Fruit fly (Drosophila melanogaster) S2 (cell line): ENCODE data around the gene Cyp12a4.

ENCODE experiments used
- CG8478 ChIP-seq: fragments of >200 bp; optimal IDR thresholded peaks from 2 replicates; lab custom pipeline; 2018
- CTCF ChIP-seq, 2 experiments: fragments of >200 bp; optimal IDR thresholded peaks; 2 replicates each; lab custom pipeline; 2018

DNA sequence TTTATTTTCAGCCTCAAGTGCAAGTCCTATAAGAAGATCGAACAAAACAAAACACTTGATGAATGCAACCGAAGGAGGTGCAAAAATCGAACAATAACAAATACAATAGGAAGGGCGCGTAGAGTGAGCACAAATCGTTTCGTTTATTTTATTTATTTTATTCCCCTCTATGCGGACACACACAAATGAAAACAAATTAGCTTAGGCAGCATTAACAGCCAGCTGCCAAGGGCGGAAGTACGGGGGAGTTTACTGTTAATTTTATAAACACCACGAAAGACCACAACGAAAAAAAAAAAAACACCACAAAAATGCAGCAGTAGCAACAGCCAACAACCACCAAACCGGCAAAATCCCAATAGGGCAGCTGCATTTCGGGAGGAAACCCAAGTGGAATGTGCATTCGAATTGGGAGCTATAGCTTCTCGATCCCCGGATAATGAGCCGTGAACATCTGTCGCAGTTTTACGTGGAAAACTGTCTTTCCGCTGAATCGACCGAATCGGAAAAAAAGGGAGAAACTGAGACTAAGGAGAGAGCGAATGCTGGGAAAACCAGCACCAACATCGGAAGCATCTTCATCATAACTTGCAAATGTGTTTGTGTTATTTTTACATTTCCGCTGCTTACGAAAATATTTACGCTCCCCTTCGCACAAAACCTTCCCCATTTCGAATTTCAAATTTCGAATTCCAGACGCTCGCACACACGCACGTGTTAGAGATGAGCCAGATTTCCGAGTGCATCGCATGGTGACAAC is 42.4 kb upstream of the Cyp12a4 start:
- TF ChIP-seq CG8478 (lab: Kevin White, UChicago) = no peak
- TF ChIP-seq CTCF (optimal IDR thresholded peaks at IDR 0.05; lab: Kevin White, UChicago) = no peak
